Worm (Caenorhabditis elegans) whole organism, L3 larva: Measurements from ENCODE around the gene F09E10.6.

ENCODE experiments used
- ceh-16 ChIP-seq: sonication (generic microtip); optimal IDR thresholded peaks from 2 replicates; lab custom pipeline; 2017; ENCODE audit warnings: missing biosample characterization, missing genetic modification characterization
- ceh-82 ChIP-seq: fragments of 150-350 bp; optimal IDR thresholded peaks from 2 replicates; lab custom pipeline; 2014; ENCODE audit warnings: missing biosample characterization, missing genetic modification characterization
- egl-27 ChIP-seq: sonication (generic microtip); optimal IDR thresholded peaks from 4 replicates; lab custom pipeline; 2017; ENCODE audit warnings: missing biosample characterization, missing genetic modification reagents, missing genetic modification characterization
- egl-5 ChIP-seq: fragments of 150-350 bp; optimal IDR thresholded peaks from 2 replicates; lab custom pipeline; 2017; ENCODE audit warnings: missing biosample characterization, missing genetic modification reagents, missing genetic modification characterization, inconsistent platforms
- elt-2 ChIP-seq: sonication (generic microtip); optimal IDR thresholded peaks from 2 replicates; lab custom pipeline; 2016; ENCODE audit warnings: missing genetic modification reagents, mild to moderate bottlenecking, missing genetic modification characterization, missing compliant biosample characterization
- elt-3 ChIP-seq, 3 experiments: fragments of 150-350 bp in 1 of 3; sonication (generic microtip) in 2 of 3; optimal IDR thresholded peaks; 2 replicates in 2 of 3; 4 replicates in 1 of 3; lab custom pipeline; 2014 to 2017; ENCODE audit warnings: missing biosample characterization in 3 of 3, missing genetic modification characterization in 3 of 3
- fkh-10 ChIP-seq: sonication (generic microtip); optimal IDR thresholded peaks from 2 replicates; lab custom pipeline; 2017; ENCODE audit warnings: missing biosample characterization, missing genetic modification reagents, missing genetic modification characterization
- nhr-11 ChIP-seq: fragments of 150-350 bp; optimal IDR thresholded peaks from 2 replicates; lab custom pipeline; 2014; ENCODE audit warnings: missing biosample characterization, missing genetic modification characterization
- pha-4 ChIP-seq: fragments of 150-350 bp; optimal IDR thresholded peaks from 2 replicates; lab custom pipeline; 2014; ENCODE audit warnings: missing biosample characterization, missing genetic modification reagents, missing genetic modification characterization
- snpc-4 ChIP-seq: fragments of 150-350 bp; optimal IDR thresholded peaks from 2 replicates; lab custom pipeline; 2014; ENCODE audit warnings: missing biosample characterization, missing genetic modification characterization
- tbx-2 ChIP-seq: sonication (generic microtip); optimal IDR thresholded peaks from 2 replicates; lab custom pipeline; 2016; ENCODE audit warnings: mild to moderate bottlenecking, missing genetic modification characterization, missing compliant biosample characterization
- unc-62 ChIP-seq: fragments of 150-350 bp; sonication (generic microtip); optimal IDR thresholded peaks from 4 replicates; lab custom pipeline; 2014; ENCODE audit warnings: missing biosample characterization, missing genetic modification reagents, missing genetic modification characterization
- ztf-11 ChIP-seq: fragments of 150-350 bp; optimal IDR thresholded peaks from 2 replicates; lab custom pipeline; 2014; ENCODE audit warnings: missing biosample characterization, missing genetic modification characterization

DNA sequence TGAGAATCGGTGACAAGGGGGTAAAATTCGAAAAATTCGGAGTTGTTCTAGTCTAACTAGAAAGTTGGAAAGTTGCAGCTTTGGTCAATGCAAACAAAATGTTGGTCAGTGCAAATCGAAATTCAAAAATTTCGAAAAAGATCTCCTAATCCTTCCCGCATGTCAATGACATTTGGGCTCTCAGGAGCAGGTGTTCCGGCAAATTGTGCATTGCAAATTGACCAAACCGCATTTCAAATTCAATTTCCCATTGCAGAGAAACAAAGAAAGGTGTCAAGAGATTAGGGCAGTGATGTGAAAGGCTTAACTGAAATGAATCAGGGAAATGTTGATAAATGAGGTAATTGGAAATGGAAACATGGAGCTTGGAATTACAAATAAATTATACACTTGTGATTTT is 25.8 kb upstream of the F09E10.6 start:
- TF ChIP-seq egl-5 (no peak), ceh-16 (tag; lab: Kevin White, UChicago) (no peak), tbx-2 (no peak), egl-27 (tag; lab: Kevin White, UChicago) (no peak), fkh-10 (GFP tag; lab: Kevin White, UChicago) (no peak), nhr-11 (tag; lab: Kevin White, UChicago) (no peak), elt-2 (tag; lab: Kevin White, UChicago) (no peak), elt-3 (tag; optimal IDR thresholded peaks at IDR 0.05; lab: Kevin White, UChicago) (no peak), snpc-4 (no peak), pha-4 (tag; lab: Kevin White, UChicago) (no peak), ceh-82 (tag; lab: Kevin White, UChicago) (no peak), unc-62 (GFP tag; lab: Kevin White, UChicago) (no peak), ztf-11 (tag; lab: Kevin White, UChicago) (no peak)
